Worm (Caenorhabditis elegans) whole organism, L1 larva: ENCODE measurements around the gene dcaf-13.

Experiments
- C04F5.9 ChIP-seq: sonication (generic microtip); optimal IDR thresholded peaks from 2 replicates; lab custom pipeline; 2016; ENCODE audit warnings: missing genetic modification characterization, missing compliant biosample characterization
- C16A3.4 ChIP-seq: fragments of 150-350 bp; optimal IDR thresholded peaks from 2 replicates; lab custom pipeline; 2014; ENCODE audit warnings: missing biosample characterization, missing genetic modification characterization
- alr-1 ChIP-seq: fragments of 200-800 bp; sonication (Bioruptor generic); optimal IDR thresholded peaks from 2 replicates; lab custom pipeline; 2018; ENCODE audit warnings: borderline replicate concordance, mild to moderate bottlenecking, missing genetic modification characterization, missing compliant biosample characterization
- blmp-1 ChIP-seq: fragments of 150-350 bp; optimal IDR thresholded peaks from 2 replicates; lab custom pipeline; 2014; ENCODE audit warnings: missing biosample characterization, missing genetic modification characterization
- ceh-63 ChIP-seq: fragments of 200-800 bp; sonication (Bioruptor generic); optimal IDR thresholded peaks from 2 replicates; lab custom pipeline; 2018; ENCODE audit warnings: mild to moderate bottlenecking, missing genetic modification characterization, missing compliant biosample characterization
- ceh-82 ChIP-seq, 3 experiments: fragments of 150-350 bp in 1 of 3; sonication (generic microtip) in 2 of 3; optimal IDR thresholded peaks; 2 replicates each; lab custom pipeline; 2014 to 2017; ENCODE audit warnings: missing biosample characterization in 3 of 3, missing genetic modification characterization in 3 of 3
- efl-3 ChIP-seq: fragments of 200-800 bp; sonication (Bioruptor generic); optimal IDR thresholded peaks from 2 replicates; lab custom pipeline; 2018; ENCODE audit warnings: mild to moderate bottlenecking, missing genetic modification characterization, missing compliant biosample characterization
- egl-13 ChIP-seq: sonication (generic microtip); optimal IDR thresholded peaks from 2 replicates; lab custom pipeline; 2016; ENCODE audit warnings: missing genotype, missing genetic modification reagents, missing genetic modification characterization, missing compliant biosample characterization
- elt-3 ChIP-seq, 6 experiments: fragments of 150-350 bp in 1 of 6; sonication (generic microtip); optimal IDR thresholded peaks; 2 replicates each; lab custom pipeline; 2017 to 2018; ENCODE audit warnings: missing biosample characterization in 6 of 6, missing genetic modification characterization in 6 of 6, inconsistent platforms in 1 of 6
- fkh-10 ChIP-seq: sonication (generic microtip); optimal IDR thresholded peaks from 2 replicates; lab custom pipeline; 2017; ENCODE audit warnings: missing biosample characterization, missing genetic modification reagents, missing genetic modification characterization
- fkh-4 ChIP-seq: sonication (generic microtip); optimal IDR thresholded peaks from 2 replicates; lab custom pipeline; 2016; ENCODE audit warnings: missing compliant biosample characterization, missing genetic modification characterization, borderline replicate concordance
- fkh-8 ChIP-seq: sonication (generic microtip); optimal IDR thresholded peaks from 2 replicates; lab custom pipeline; 2016; ENCODE audit warnings: mild to moderate bottlenecking, missing genetic modification characterization, missing compliant biosample characterization
- fos-1 ChIP-seq: fragments of 150-350 bp; optimal IDR thresholded peaks from 2 replicates; lab custom pipeline; 2014; ENCODE audit warnings: missing biosample characterization, missing genetic modification characterization
- hlh-17 ChIP-seq: fragments of 200-800 bp; sonication (Bioruptor generic); optimal IDR thresholded peaks from 2 replicates; lab custom pipeline; 2018; ENCODE audit warnings: missing genetic modification characterization, mild to moderate bottlenecking, missing compliant biosample characterization, moderate library complexity, borderline replicate concordance
- irx-1 ChIP-seq: sonication (generic microtip); optimal IDR thresholded peaks from 2 replicates; lab custom pipeline; 2016; ENCODE audit warnings: missing genetic modification characterization, missing compliant biosample characterization
- isw-1 ChIP-seq: fragments of 200-800 bp; sonication (Bioruptor generic); IDR thresholded peaks from 2 replicates; pipeline ENCODE4 v1.3.6; 2022; ENCODE audit warnings: missing genetic modification characterization, missing compliant biosample characterization
- jun-1 ChIP-seq: fragments of 150-350 bp; optimal IDR thresholded peaks from 2 replicates; lab custom pipeline; 2014; ENCODE audit warnings: missing biosample characterization, missing genetic modification reagents, missing genetic modification characterization
- lin-13 ChIP-seq: fragments of 150-350 bp; optimal IDR thresholded peaks from 2 replicates; lab custom pipeline; 2014; ENCODE audit warnings: missing biosample characterization, missing genetic modification reagents, missing genetic modification characterization
- lin-14 ChIP-seq: fragments of 200-800 bp; sonication (Bioruptor generic); optimal IDR thresholded peaks from 2 replicates; lab custom pipeline; 2018; ENCODE audit warnings: mild to moderate bottlenecking, missing genetic modification characterization, moderate library complexity, missing compliant biosample characterization
- lin-15B ChIP-seq: fragments of 150-350 bp; sonication (generic microtip); optimal IDR thresholded peaks from 3 replicates; lab custom pipeline; 2014; ENCODE audit warnings: missing biosample characterization, missing genetic modification characterization
- lin-35 ChIP-seq, 2 experiments: fragments of 150-350 bp; optimal IDR thresholded peaks; 2 replicates each; lab custom pipeline; 2014; ENCODE audit warnings: missing biosample characterization in 2 of 2, missing genetic modification characterization in 2 of 2, missing genetic modification reagents in 2 of 2
- lir-3 ChIP-seq: sonication (generic microtip); optimal IDR thresholded peaks from 2 replicates; lab custom pipeline; 2016; ENCODE audit warnings: mild to moderate bottlenecking, missing genetic modification characterization, moderate library complexity, missing compliant biosample characterization; ENCODE audit not compliant: poor library complexity
- mdl-1 ChIP-seq, 2 experiments: fragments of 150-350 bp; optimal IDR thresholded peaks; 2 replicates each; lab custom pipeline; 2014 to 2017; ENCODE audit warnings: missing biosample characterization in 2 of 2, missing genetic modification characterization in 2 of 2, inconsistent platforms in 1 of 2
- nhr-20 ChIP-seq: sonication (generic microtip); optimal IDR thresholded peaks from 2 replicates; lab custom pipeline; 2016; ENCODE audit warnings: mild to moderate bottlenecking, missing genetic modification characterization, missing compliant biosample characterization
- nhr-28 ChIP-seq: fragments of 150-350 bp; optimal IDR thresholded peaks from 2 replicates; lab custom pipeline; 2014; ENCODE audit warnings: missing biosample characterization, missing genetic modification characterization
- nhr-71 ChIP-seq: sonication (generic microtip); optimal IDR thresholded peaks from 2 replicates; lab custom pipeline; 2016; ENCODE audit warnings: mild to moderate bottlenecking, missing genetic modification characterization, moderate library complexity, missing compliant biosample characterization
- nhr-76 ChIP-seq: sonication (generic microtip); optimal IDR thresholded peaks from 2 replicates; lab custom pipeline; 2017; ENCODE audit warnings: missing biosample characterization, missing genetic modification characterization
- nhr-85 ChIP-seq: sonication (generic microtip); peaks from one replicate; lab custom pipeline; 2016; ENCODE audit warnings: missing genetic modification characterization, inconsistent platforms, missing compliant biosample characterization
- pag-3 ChIP-seq: sonication (generic microtip); optimal IDR thresholded peaks from 2 replicates; lab custom pipeline; 2017; ENCODE audit warnings: missing genetic modification characterization, mild to moderate bottlenecking, missing compliant biosample characterization, antibody characterized with exemption, borderline replicate concordance; ENCODE audit not compliant: insufficient read depth
- pqm-1 ChIP-seq: sonication (generic microtip); optimal IDR thresholded peaks from 3 replicates; lab custom pipeline; 2017; ENCODE audit warnings: missing biosample characterization, missing genetic modification characterization
- rnt-1 ChIP-seq: sonication (generic microtip); optimal IDR thresholded peaks from 2 replicates; lab custom pipeline; 2016; ENCODE audit warnings: mild to moderate bottlenecking, missing genetic modification characterization, moderate library complexity, missing compliant biosample characterization
- skn-1 ChIP-seq: fragments of 150-350 bp; optimal IDR thresholded peaks from 2 replicates; lab custom pipeline; 2014; ENCODE audit warnings: missing biosample characterization, missing genetic modification characterization
- snu-23 ChIP-seq: sonication (generic microtip); optimal IDR thresholded peaks from 2 replicates; lab custom pipeline; 2016; ENCODE audit warnings: missing genetic modification characterization, missing compliant biosample characterization
- sox-4 ChIP-seq: sonication (generic microtip); optimal IDR thresholded peaks from 2 replicates; lab custom pipeline; 2016; ENCODE audit warnings: missing genetic modification characterization, missing compliant biosample characterization
- sup-37 ChIP-seq: fragments of 200-800 bp; sonication (Bioruptor generic); optimal IDR thresholded peaks from 2 replicates; lab custom pipeline; 2018; ENCODE audit warnings: mild to moderate bottlenecking, missing genetic modification characterization, missing compliant biosample characterization
- tbx-2 ChIP-seq: sonication (generic microtip); optimal IDR thresholded peaks from 2 replicates; lab custom pipeline; 2016; ENCODE audit warnings: missing genetic modification characterization, missing compliant biosample characterization
- unc-30 ChIP-seq: sonication (generic microtip); optimal IDR thresholded peaks from 2 replicates; lab custom pipeline; 2017; ENCODE audit warnings: missing biosample characterization, missing genetic modification characterization
- unc-62 ChIP-seq: fragments of 150-350 bp; optimal IDR thresholded peaks from 2 replicates; lab custom pipeline; 2014; ENCODE audit warnings: missing biosample characterization, missing genetic modification reagents, missing genetic modification characterization
- unc-98 ChIP-seq: fragments of 200-800 bp; sonication (Bioruptor generic); IDR thresholded peaks from 2 replicates; pipeline ENCODE4 v1.3.6; 2022; ENCODE audit warnings: missing genetic modification characterization, missing compliant biosample characterization
- vab-15 ChIP-seq: sonication (generic microtip); optimal IDR thresholded peaks from 2 replicates; lab custom pipeline; 2017; ENCODE audit warnings: missing genotype, mild to moderate bottlenecking, missing genetic modification characterization, missing compliant biosample characterization
- xbp-1 ChIP-seq: sonication (generic microtip); optimal IDR thresholded peaks from 2 replicates; lab custom pipeline; 2016; ENCODE audit warnings: missing genetic modification characterization, missing compliant biosample characterization
- zag-1 ChIP-seq: fragments of 150-350 bp; optimal IDR thresholded peaks from 2 replicates; lab custom pipeline; 2014; ENCODE audit warnings: missing biosample characterization, missing genetic modification characterization
- zip-4 ChIP-seq: fragments of 200-800 bp; sonication (Bioruptor generic); optimal IDR thresholded peaks from 2 replicates; lab custom pipeline; 2018; ENCODE audit warnings: mild to moderate bottlenecking, missing genetic modification characterization, moderate library complexity, missing compliant biosample characterization
- ztf-4 ChIP-seq: fragments of 150-350 bp; optimal IDR thresholded peaks from 2 replicates; lab custom pipeline; 2014; ENCODE audit warnings: missing biosample characterization, missing genetic modification characterization

The dcaf-13 gene

DNA sequence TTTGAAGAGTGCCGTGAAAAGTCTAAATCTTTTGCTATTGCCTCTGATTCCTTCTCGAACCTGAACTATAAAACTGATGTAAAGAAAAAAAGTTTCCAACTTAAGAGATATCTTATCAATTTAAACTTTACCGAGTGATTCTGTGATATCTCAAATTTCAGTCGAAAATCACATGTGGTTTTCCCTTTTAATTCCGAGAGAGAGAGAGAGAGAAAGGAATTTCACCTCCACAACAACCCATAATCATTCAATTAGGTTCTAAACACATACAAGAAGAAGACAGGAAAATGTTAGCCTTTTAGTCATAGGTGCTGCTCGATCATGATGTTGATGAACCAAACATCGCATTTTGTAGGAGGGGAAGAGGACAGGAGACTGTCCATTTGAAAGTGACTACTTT, 33.6 kb downstream of the dcaf-13 start:
- TF ChIP-seq nhr-28 (no peak), zip-4 (GFP tag; lab: Kevin White, UChicago) (no peak), nhr-76 (tag; lab: Kevin White, UChicago) (no peak), lir-3 (tag; lab: Kevin White, UChicago) (no peak), lin-35 (GFP tag; optimal IDR thresholded peaks at IDR 0.05; lab: Kevin White, UChicago) (peak in 1 of 2 experiments; percentile 5), fkh-10 (GFP tag; lab: Kevin White, UChicago) (no peak), elt-3 (tag; optimal IDR thresholded peaks at IDR 0.05; lab: Kevin White, UChicago) (peak in 5 of 6 experiments; percentile 5 to 90 (median 76)), skn-1 (tag; lab: Kevin White, UChicago) (no peak), nhr-85 (tag; lab: Kevin White, UChicago) (peak; percentile 86), ztf-4 (tag; lab: Kevin White, UChicago) (no peak), lin-14 (GFP tag; lab: Kevin White, UChicago) (peak; percentile 52), vab-15 (no peak), nhr-20 (peak; percentile 26), egl-13 (tag; lab: Kevin White, UChicago) (no peak), unc-62 (GFP tag; lab: Kevin White, UChicago) (no peak), pag-3 (tag; lab: Kevin White, UChicago) (no peak), mdl-1 (tag; optimal IDR thresholded peaks at IDR 0.05; lab: Kevin White, UChicago) (no peak), sup-37 (GFP tag; lab: Kevin White, UChicago) (no peak), snu-23 (GFP tag; lab: Kevin White, UChicago) (peak; percentile 39), blmp-1 (peak; percentile 74), fos-1 (tag; lab: Kevin White, UChicago) (no peak), hlh-17 (no peak), lin-13 (GFP tag; lab: Kevin White, UChicago) (no peak), zag-1 (tag; lab: Kevin White, UChicago) (no peak), rnt-1 (no peak), nhr-71 (tag; lab: Kevin White, UChicago) (peak; percentile 39)

DNA sequence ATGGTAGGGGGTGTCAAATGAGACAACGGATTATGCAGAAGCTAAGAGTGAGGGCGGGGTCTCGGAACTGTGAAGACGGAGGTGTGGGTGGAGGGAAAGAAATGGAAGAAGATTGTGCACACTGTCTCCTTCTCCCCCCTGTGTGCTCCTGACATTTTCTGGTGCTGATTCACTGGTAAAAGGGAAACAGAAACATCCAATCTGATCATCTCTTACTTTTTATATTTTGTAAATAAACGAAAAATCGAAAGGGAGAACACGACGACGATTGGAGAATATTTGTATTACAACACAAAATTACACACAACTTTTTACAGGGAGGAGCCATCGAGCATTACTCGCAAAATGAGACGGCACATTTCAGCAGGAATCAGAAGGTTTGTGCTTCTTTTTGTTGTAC, 41.4 kb downstream of the dcaf-13 start, which contains the start of gene fkh-6:
TSS of gene fkh-6 (minus strand) at position 101 of the 400 bp plus-strand sequence.
- no peak for TF ChIP-seq pag-3 (tag; lab: Kevin White, UChicago)
- TF ChIP-seq alr-1 (tag; lab: Kevin White, UChicago): no peak
- TF ChIP-seq vab-15: no peak
- TF ChIP-seq isw-1: no peak
- no peak for TF ChIP-seq snu-23 (GFP tag; lab: Kevin White, UChicago)
- TF ChIP-seq C04F5.9 (tag; lab: Kevin White, UChicago): no peak
- TF ChIP-seq ceh-63 (GFP tag; lab: Kevin White, UChicago): no peak
- no peak for TF ChIP-seq efl-3 (GFP tag; lab: Kevin White, UChicago)
- no peak for TF ChIP-seq unc-98 (GFP tag; lab: Robert Waterston, UW)
- no peak for TF ChIP-seq mdl-1 (tag; optimal IDR thresholded peaks at IDR 0.05; lab: Kevin White, UChicago)
- no peak for TF ChIP-seq unc-30
- no peak for TF ChIP-seq tbx-2 (tag; lab: Kevin White, UChicago)
- no peak for TF ChIP-seq sox-4 (tag; lab: Kevin White, UChicago)
- TF ChIP-seq fos-1 (tag; lab: Kevin White, UChicago): no peak
- no peak for TF ChIP-seq ztf-4 (tag; lab: Kevin White, UChicago)
- no peak for TF ChIP-seq fkh-4 (tag; lab: Kevin White, UChicago)
- TF ChIP-seq irx-1 (tag; lab: Kevin White, UChicago): no peak

DNA sequence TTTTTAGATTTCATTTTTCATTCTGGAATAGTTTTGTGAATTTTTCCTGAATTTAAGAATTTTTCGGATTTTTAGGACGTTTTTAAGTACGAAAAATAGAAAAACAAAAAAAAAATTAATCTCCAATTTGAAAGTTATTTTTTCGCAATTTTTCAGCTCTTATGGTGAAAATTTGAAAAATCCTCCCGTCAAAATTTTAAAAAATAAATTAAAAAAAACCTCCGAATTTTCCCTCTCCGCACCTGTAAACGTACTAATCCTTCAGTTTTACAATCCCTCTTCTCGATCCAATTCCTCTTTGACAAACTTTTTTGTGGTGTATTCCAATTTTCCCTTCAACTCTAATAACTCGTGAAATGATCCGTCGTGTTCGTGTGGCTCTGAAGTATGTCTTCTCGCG, 46.5 kb downstream of the dcaf-13 start, which contains the start of gene B0286.1:
TSS of gene B0286.1 (plus strand) at position 301 of the 400 bp plus-strand sequence.
- TF ChIP-seq sox-4 (tag; lab: Kevin White, UChicago) (no peak), jun-1 (tag; lab: Kevin White, UChicago) (no peak), C16A3.4 (tag; lab: Kevin White, UChicago) (no peak), ceh-82 (tag; optimal IDR thresholded peaks at IDR 0.05; lab: Kevin White, UChicago) (no peak), efl-3 (GFP tag; lab: Kevin White, UChicago) (no peak), nhr-20 (no peak), xbp-1 (tag; lab: Kevin White, UChicago) (no peak), lin-15B (tag; lab: Kevin White, UChicago) (no peak), pqm-1 (no peak), fkh-8 (tag; lab: Kevin White, UChicago) (no peak)
